Worm (Caenorhabditis elegans) whole organism, L2 larva: Measurements from ENCODE around the gene Y57A10C.9.

ENCODE experiments used
- C34F6.9 ChIP-seq: fragments of 150-350 bp; optimal IDR thresholded peaks from 2 replicates; lab custom pipeline; 2014; ENCODE audit warnings: missing biosample characterization, missing genetic modification characterization
- F13H6.1 ChIP-seq: sonication (generic microtip); optimal IDR thresholded peaks from 2 replicates; lab custom pipeline; 2016; ENCODE audit warnings: missing genetic modification characterization, missing compliant biosample characterization
- Y55F3AM.14 ChIP-seq: fragments of 200-800 bp; sonication (Bioruptor generic); optimal IDR thresholded peaks from 2 replicates; lab custom pipeline; 2018; ENCODE audit warnings: mild to moderate bottlenecking, missing genetic modification characterization, missing compliant biosample characterization
- ZK546.5 ChIP-seq: sonication (generic microtip); optimal IDR thresholded peaks from 2 replicates; lab custom pipeline; 2017; ENCODE audit warnings: missing biosample characterization, missing genetic modification characterization
- alr-1 ChIP-seq: fragments of 150-350 bp; optimal IDR thresholded peaks from 2 replicates; lab custom pipeline; 2014; ENCODE audit warnings: missing biosample characterization, missing genetic modification characterization
- aly-2 ChIP-seq: fragments of 150-350 bp; optimal IDR thresholded peaks from 2 replicates; lab custom pipeline; 2014; ENCODE audit warnings: missing biosample characterization, missing genetic modification characterization
- ama-1 ChIP-seq: fragments of 150-350 bp; optimal IDR thresholded peaks from 2 replicates; lab custom pipeline; 2018; ENCODE audit warnings: inconsistent platforms
- blmp-1 ChIP-seq: sonication (generic microtip); optimal IDR thresholded peaks from 2 replicates; lab custom pipeline; 2017; ENCODE audit warnings: missing genetic modification characterization, mild to moderate bottlenecking, missing compliant biosample characterization, antibody characterized with exemption, moderate library complexity; ENCODE audit not compliant: insufficient read depth
- ceh-82 ChIP-seq: fragments of 150-350 bp; optimal IDR thresholded peaks from 2 replicates; lab custom pipeline; 2014; ENCODE audit warnings: missing biosample characterization, missing genetic modification characterization
- egl-27 ChIP-seq: sonication (generic microtip); optimal IDR thresholded peaks from 3 replicates; lab custom pipeline; 2017; ENCODE audit warnings: missing biosample characterization, missing genetic modification reagents, missing genetic modification characterization
- elt-1 ChIP-seq: fragments of 150-350 bp; optimal IDR thresholded peaks from 2 replicates; lab custom pipeline; 2014; ENCODE audit warnings: missing biosample characterization, missing genetic modification characterization
- elt-3 ChIP-seq: sonication (generic microtip); optimal IDR thresholded peaks from 2 replicates; lab custom pipeline; 2017; ENCODE audit warnings: missing biosample characterization, missing genetic modification characterization
- fos-1 ChIP-seq: fragments of 150-350 bp; optimal IDR thresholded peaks from 2 replicates; lab custom pipeline; 2014; ENCODE audit warnings: missing biosample characterization, missing genetic modification characterization
- gmeb-1 ChIP-seq: fragments of 150-350 bp; optimal IDR thresholded peaks from 2 replicates; lab custom pipeline; 2014; ENCODE audit warnings: missing biosample characterization, missing genetic modification characterization
- lin-13 ChIP-seq: fragments of 150-350 bp; optimal IDR thresholded peaks from 2 replicates; lab custom pipeline; 2014; ENCODE audit warnings: missing biosample characterization, missing genetic modification reagents, missing genetic modification characterization
- lin-39 ChIP-seq: fragments of 150-350 bp; optimal IDR thresholded peaks from 2 replicates; lab custom pipeline; 2014; ENCODE audit warnings: missing biosample characterization, missing genetic modification reagents, missing genetic modification characterization
- lsy-2 ChIP-seq, 2 experiments: fragments of 150-350 bp in 1 of 2; sonication (generic microtip) in 1 of 2; optimal IDR thresholded peaks; 2 replicates each; lab custom pipeline; 2014 to 2017; ENCODE audit warnings: missing biosample characterization in 2 of 2, missing genetic modification characterization in 2 of 2
- mbf-1 ChIP-seq: sonication (generic microtip); optimal IDR thresholded peaks from 2 replicates; lab custom pipeline; 2017; ENCODE audit warnings: missing biosample characterization, missing genetic modification characterization
- nhr-10 ChIP-seq: sonication (generic microtip); optimal IDR thresholded peaks from 2 replicates; lab custom pipeline; 2017; ENCODE audit warnings: missing biosample characterization, missing genetic modification characterization
- nhr-11 ChIP-seq: fragments of 150-350 bp; optimal IDR thresholded peaks from 2 replicates; lab custom pipeline; 2014; ENCODE audit warnings: missing biosample characterization, missing genetic modification characterization
- nhr-12 ChIP-seq: fragments of 150-350 bp; optimal IDR thresholded peaks from 2 replicates; lab custom pipeline; 2014; ENCODE audit warnings: missing biosample characterization, missing genetic modification characterization
- nhr-129 ChIP-seq: fragments of 150-350 bp; optimal IDR thresholded peaks from 2 replicates; lab custom pipeline; 2014; ENCODE audit warnings: missing biosample characterization, missing genetic modification characterization
- nhr-21 ChIP-seq: fragments of 150-350 bp; optimal IDR thresholded peaks from 2 replicates; lab custom pipeline; 2014; ENCODE audit warnings: missing biosample characterization, missing genetic modification characterization
- nhr-23 ChIP-seq: fragments of 150-350 bp; optimal IDR thresholded peaks from 2 replicates; lab custom pipeline; 2014; ENCODE audit warnings: missing biosample characterization, missing genetic modification reagents, missing genetic modification characterization
- nhr-237 ChIP-seq: fragments of 150-350 bp; optimal IDR thresholded peaks from 2 replicates; lab custom pipeline; 2014; ENCODE audit warnings: missing biosample characterization, missing genetic modification characterization
- nhr-25 ChIP-seq: fragments of 150-350 bp; sonication (generic microtip); optimal IDR thresholded peaks from 3 replicates; lab custom pipeline; 2014; ENCODE audit warnings: missing biosample characterization, missing genetic modification characterization
- nhr-6 ChIP-seq: fragments of 150-350 bp; optimal IDR thresholded peaks from 2 replicates; lab custom pipeline; 2014; ENCODE audit warnings: missing biosample characterization, missing genetic modification characterization
- nhr-77 ChIP-seq: fragments of 150-350 bp; optimal IDR thresholded peaks from 2 replicates; lab custom pipeline; 2014; ENCODE audit warnings: missing biosample characterization, missing genetic modification characterization
- peb-1 ChIP-seq: fragments of 150-350 bp; optimal IDR thresholded peaks from 2 replicates; lab custom pipeline; 2014; ENCODE audit warnings: missing biosample characterization, missing genetic modification characterization
- sem-4 ChIP-seq: fragments of 150-350 bp; optimal IDR thresholded peaks from 2 replicates; lab custom pipeline; 2014; ENCODE audit warnings: missing biosample characterization, missing genetic modification reagents, missing genetic modification characterization
- skn-1 ChIP-seq: sonication (generic microtip); optimal IDR thresholded peaks from 2 replicates; lab custom pipeline; 2017; ENCODE audit warnings: missing biosample characterization, missing genetic modification characterization
- sma-9 ChIP-seq, 2 experiments: fragments of 150-350 bp in 1 of 2; sonication (generic microtip) in 1 of 2; optimal IDR thresholded peaks; 2 replicates each; lab custom pipeline; 2014 to 2016; ENCODE audit warnings: missing genetic modification characterization in 2 of 2, mild to moderate bottlenecking in 1 of 2, missing biosample characterization in 1 of 2, missing compliant biosample characterization in 1 of 2, missing genetic modification reagents in 1 of 2, moderate library complexity in 1 of 2
- unc-39 ChIP-seq: fragments of 150-350 bp; optimal IDR thresholded peaks from 2 replicates; lab custom pipeline; 2014; ENCODE audit warnings: missing biosample characterization, missing genetic modification characterization
- unc-55 ChIP-seq: fragments of 150-350 bp; sonication (generic microtip); optimal IDR thresholded peaks from 3 replicates; lab custom pipeline; 2014; ENCODE audit warnings: missing biosample characterization, missing genetic modification reagents, missing genetic modification characterization
- unc-62 ChIP-seq: fragments of 150-350 bp; optimal IDR thresholded peaks from 2 replicates; lab custom pipeline; 2014; ENCODE audit warnings: missing biosample characterization, missing genetic modification reagents, missing genetic modification characterization
- zag-1 ChIP-seq: fragments of 150-350 bp; optimal IDR thresholded peaks from 2 replicates; lab custom pipeline; 2014; ENCODE audit warnings: missing biosample characterization, missing genetic modification characterization
- ztf-4 ChIP-seq: fragments of 150-350 bp; optimal IDR thresholded peaks from 2 replicates; lab custom pipeline; 2014; ENCODE audit warnings: missing biosample characterization, missing genetic modification characterization

The Y57A10C.9 gene

ce11 chrII:12394138-12394537, 44.2 kb downstream of the Y57A10C.9 start:
- TF ChIP-seq nhr-25 (tag; lab: Kevin White, UChicago): no peak
- no peak for TF ChIP-seq sma-9 (GFP tag; optimal IDR thresholded peaks at IDR 0.05; lab: Kevin White, UChicago)
- TF ChIP-seq sma-9 (tag; optimal IDR thresholded peaks at IDR 0.05; lab: Kevin White, UChicago): no peak
- no peak for TF ChIP-seq nhr-11 (tag; lab: Kevin White, UChicago)
- no peak for TF ChIP-seq ama-1

- TF ChIP-seq unc-55 (GFP tag; lab: Kevin White, UChicago) (no peak), elt-1 (tag; lab: Kevin White, UChicago) (no peak), nhr-6 (tag; lab: Kevin White, UChicago) (no peak), ceh-82 (no peak), C34F6.9 (tag; lab: Kevin White, UChicago) (no peak), nhr-23 (tag; lab: Kevin White, UChicago) (no peak), Y55F3AM.14 (GFP tag; lab: Kevin White, UChicago) (no peak), zag-1 (tag; lab: Kevin White, UChicago) (no peak), nhr-12 (tag; lab: Kevin White, UChicago) (no peak), peb-1 (no peak), F13H6.1 (tag; lab: Kevin White, UChicago) (no peak), nhr-77 (tag; lab: Kevin White, UChicago) (no peak), lin-39 (tag; lab: Kevin White, UChicago) (no peak), fos-1 (tag; lab: Kevin White, UChicago) (no peak), ZK546.5 (tag; lab: Kevin White, UChicago) (no peak), ztf-4 (no peak), alr-1 (tag; lab: Kevin White, UChicago) (no peak), nhr-237 (tag; lab: Kevin White, UChicago) (no peak), sem-4 (tag; lab: Kevin White, UChicago) (no peak), skn-1 (tag; lab: Kevin White, UChicago) (no peak)
Measured at ce11 chrII:12393690-12394089, 44.7 kb downstream of the Y57A10C.9 start, which contains the start of gene Y57A10B.7. Gene Y57A10B.7, minus strand, starts transcription at chrII:12393790.

ce11 chrII:12389783-12390182, 48.6 kb downstream of the Y57A10C.9 start, which contains the start of gene Y57A10B.6:
Gene Y57A10B.6, plus strand, starts transcription at chrII:12390083.
- TF ChIP-seq sma-9 (GFP tag; optimal IDR thresholded peaks at IDR 0.05; lab: Kevin White, UChicago) (no peak), sma-9 (tag; optimal IDR thresholded peaks at IDR 0.05; lab: Kevin White, UChicago) (no peak), unc-62 (no peak), nhr-10 (tag; lab: Kevin White, UChicago) (no peak), nhr-21 (tag; lab: Kevin White, UChicago) (no peak), elt-3 (no peak), unc-39 (tag; lab: Kevin White, UChicago) (no peak), lin-13 (GFP tag; lab: Kevin White, UChicago) (no peak), nhr-129 (no peak)

- TF ChIP-seq lsy-2 (tag; optimal IDR thresholded peaks at IDR 0.05; lab: Kevin White, UChicago) (no peak), nhr-129 (no peak), egl-27 (tag; lab: Kevin White, UChicago) (no peak), nhr-11 (tag; lab: Kevin White, UChicago) (no peak), sem-4 (tag; lab: Kevin White, UChicago) (no peak), ztf-4 (no peak), blmp-1 (tag; lab: Kevin White, UChicago) (no peak), zag-1 (tag; lab: Kevin White, UChicago) (no peak), alr-1 (tag; lab: Kevin White, UChicago) (no peak)
Measured at ce11 chrII:12387980-12388379, 50.4 kb downstream of the Y57A10C.9 start, which contains the start of gene sre-41. Gene sre-41, plus strand, starts transcription at chrII:12388280.

ce11 chrII:12387487-12387886, 50.9 kb downstream of the Y57A10C.9 start:
- TF ChIP-seq nhr-11 (tag; lab: Kevin White, UChicago): no peak
- no peak for TF ChIP-seq gmeb-1
- TF ChIP-seq lin-13 (GFP tag; lab: Kevin White, UChicago): no peak
- no peak for TF ChIP-seq skn-1 (tag; lab: Kevin White, UChicago)
- TF ChIP-seq aly-2 (tag; lab: Kevin White, UChicago): no peak
- TF ChIP-seq blmp-1 (tag; lab: Kevin White, UChicago): no peak
- TF ChIP-seq Y55F3AM.14 (GFP tag; lab: Kevin White, UChicago): no peak
- TF ChIP-seq mbf-1 (tag; lab: Kevin White, UChicago): no peak
- TF ChIP-seq F13H6.1 (tag; lab: Kevin White, UChicago): no peak
